Worm (Caenorhabditis elegans): ENCODE measurements around the gene gur-4.

DNA sequence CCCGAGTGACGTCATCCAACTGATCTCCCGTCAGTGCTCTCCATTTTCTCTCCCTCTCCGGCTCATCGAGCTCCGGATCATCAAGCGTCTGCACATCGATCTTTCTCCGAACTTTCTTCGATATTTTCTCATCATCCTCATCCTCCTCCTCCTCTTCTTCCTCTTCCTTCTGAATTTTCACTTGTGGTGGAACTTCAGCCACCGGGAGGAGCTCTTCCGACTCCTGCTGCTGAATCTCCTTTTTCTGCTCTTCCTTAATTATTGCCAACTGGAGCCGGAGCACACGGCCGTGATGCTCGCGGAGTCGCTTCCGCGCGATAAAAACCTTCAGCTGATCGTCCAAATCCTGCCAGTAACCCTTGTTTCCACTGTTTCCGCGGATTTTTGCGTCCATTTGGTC lies 31.7 kb downstream of the gur-4 start:
- TF ChIP-seq zfp-2 (tag; optimal IDR thresholded peaks at IDR 0.05) (no peak), nhr-76 (tag; optimal IDR thresholded peaks at IDR 0.05) (no peak), rbr-2 (tag; optimal IDR thresholded peaks at IDR 0.05) (no peak), gei-8 (GFP tag; optimal IDR thresholded peaks at IDR 0.05) (no peak), egl-27 (tag; optimal IDR thresholded peaks at IDR 0.05) (no peak), snpc-1.2 (GFP tag; IDR thresholded peaks at IDR 0.05) (no peak), ces-1 (GFP tag; optimal IDR thresholded peaks at IDR 0.05) (no peak)
